Fruit fly (Drosophila melanogaster) whole organism, wandering third instar larva: ENCODE results near the gene eIF2Bbeta.

Experiments
- Abd-B ChIP-seq: fragments of >200 bp; optimal IDR thresholded peaks from 2 replicates; lab custom pipeline; 2017; ENCODE audit warnings: missing biosample characterization, missing genetic modification characterization
- CG32264 ChIP-seq: fragments of 200-800 bp; sonication (Bioruptor generic); optimal IDR thresholded peaks from 2 replicates; lab custom pipeline; 2016; ENCODE audit warnings: missing biosample characterization, missing genetic modification characterization
- CG9705 ChIP-seq: fragments of 200-800 bp; sonication (Bioruptor generic); optimal IDR thresholded peaks from 2 replicates; lab custom pipeline; 2018; ENCODE audit warnings: missing biosample characterization, mild to moderate bottlenecking, missing genetic modification characterization
- CrebA ChIP-seq: fragments of 200-800 bp; sonication (Bioruptor generic); optimal IDR thresholded peaks from 2 replicates; lab custom pipeline; 2016; ENCODE audit warnings: missing biosample characterization, mild to moderate bottlenecking, missing genetic modification characterization, borderline replicate concordance
- Dfd ChIP-seq: fragments of >200 bp; optimal IDR thresholded peaks from 2 replicates; lab custom pipeline; 2017; ENCODE audit warnings: missing biosample characterization, missing genetic modification characterization
- Dif ChIP-seq: fragments of 200-275, 200-300 bp; sonication (Bioruptor generic); optimal IDR thresholded peaks from 2 replicates; lab custom pipeline; 2018; ENCODE audit warnings: missing biosample characterization, missing genetic modification characterization; ENCODE audit not compliant: partially characterized antibody
- GATAd ChIP-seq: sonication (Bioruptor generic); optimal IDR thresholded peaks from 2 replicates; lab custom pipeline; 2016; ENCODE audit warnings: missing biosample characterization, missing genetic modification characterization
- HLH106 ChIP-seq: fragments of 200-800 bp; optimal IDR thresholded peaks from 3 replicates; lab custom pipeline; 2019; ENCODE audit warnings: missing biosample characterization, mild to moderate bottlenecking, missing genetic modification characterization, moderate library complexity
- Hnf4 ChIP-seq: fragments of 200-800 bp; sonication (Bioruptor generic); optimal IDR thresholded peaks from 2 replicates; lab custom pipeline; 2016; ENCODE audit warnings: missing biosample characterization, mild to moderate bottlenecking, missing genetic modification characterization
- Hr78 ChIP-seq: fragments of >200 bp; optimal IDR thresholded peaks from 2 replicates; lab custom pipeline; 2017; ENCODE audit warnings: missing biosample characterization, missing genetic modification characterization
- Hr83 ChIP-seq: fragments of 200-300 bp; sonication (Bioruptor generic); optimal IDR thresholded peaks from 2 replicates; lab custom pipeline; 2016; ENCODE audit warnings: missing biosample characterization, mild to moderate bottlenecking, missing genetic modification characterization, moderate library complexity; ENCODE audit not compliant: poor library complexity, severe bottlenecking
- Jra ChIP-seq: sonication (Bioruptor generic); optimal IDR thresholded peaks from 2 replicates; lab custom pipeline; 2016; ENCODE audit warnings: missing biosample characterization, missing genetic modification characterization
- Mio ChIP-seq: sonication (Bioruptor generic); optimal IDR thresholded peaks from 2 replicates; lab custom pipeline; 2016; ENCODE audit warnings: missing biosample characterization, missing genetic modification characterization
- Myc ChIP-seq: fragments of >200 bp; optimal IDR thresholded peaks from 2 replicates; lab custom pipeline; 2017
- N ChIP-seq: fragments of >200 bp; optimal IDR thresholded peaks from 2 replicates; lab custom pipeline; 2018; ENCODE audit warnings: missing biosample characterization, missing external identifiers, missing genetic modification characterization
- OdsH ChIP-seq: fragments of 200-800 bp; sonication (Bioruptor generic); optimal IDR thresholded peaks from 2 replicates; lab custom pipeline; 2016; ENCODE audit warnings: missing biosample characterization, mild to moderate bottlenecking, missing genetic modification characterization
- Rel ChIP-seq, 2 experiments: fragments of 200-800 bp; sonication (Bioruptor generic) in 1 of 2; optimal IDR thresholded peaks; 2 replicates in 1 of 2; 3 replicates in 1 of 2; lab custom pipeline; 2016 to 2019; ENCODE audit warnings: mild to moderate bottlenecking in 2 of 2, missing biosample characterization in 2 of 2, missing genetic modification characterization in 2 of 2, moderate library complexity in 1 of 2
- Sp1 ChIP-seq: fragments of 200-800 bp; sonication (Bioruptor generic); optimal IDR thresholded peaks from 3 replicates; lab custom pipeline; 2019; ENCODE audit warnings: missing biosample characterization, mild to moderate bottlenecking, missing genetic modification characterization, moderate library complexity
- Vsx2 ChIP-seq: fragments of 200-300, 225-300 bp; sonication (Bioruptor generic); optimal IDR thresholded peaks from 2 replicates; lab custom pipeline; 2018; ENCODE audit warnings: missing biosample characterization, missing genetic modification characterization; ENCODE audit not compliant: partially characterized antibody
- br ChIP-seq: fragments of 200-800 bp; sonication (Bioruptor generic); optimal IDR thresholded peaks from 2 replicates; lab custom pipeline; 2016; ENCODE audit warnings: missing biosample characterization, missing genetic modification characterization
- brk ChIP-seq: fragments of 200-800 bp; sonication (Bioruptor generic); optimal IDR thresholded peaks from 2 replicates; lab custom pipeline; 2016; ENCODE audit warnings: missing biosample characterization, mild to moderate bottlenecking, missing genetic modification characterization
- dl ChIP-seq, 2 experiments: fragments of 175-275, 200-275 bp in 1 of 2; fragments of 200-275 bp in 1 of 2; sonication (Bioruptor generic); optimal IDR thresholded peaks; lab custom pipeline; 2018; ENCODE audit warnings: mild to moderate bottlenecking in 2 of 2, missing biosample characterization in 2 of 2, missing genetic modification characterization in 2 of 2, moderate library complexity in 2 of 2; ENCODE audit not compliant: partially characterized antibody in 2 of 2, insufficient read depth in 1 of 2
- dmrt93B ChIP-seq: fragments of 200-800 bp; sonication (Bioruptor generic); optimal IDR thresholded peaks from 2 replicates; lab custom pipeline; 2018; ENCODE audit warnings: missing biosample characterization, mild to moderate bottlenecking, missing genetic modification characterization
- dsf ChIP-seq: sonication (Bioruptor generic); optimal IDR thresholded peaks from 2 replicates; lab custom pipeline; 2016; ENCODE audit warnings: missing biosample characterization, missing genetic modification characterization, borderline replicate concordance
- ey ChIP-seq: fragments of 200-800 bp; sonication (Bioruptor generic); optimal IDR thresholded peaks from 2 replicates; lab custom pipeline; 2016; ENCODE audit warnings: missing biosample characterization, missing genetic modification characterization
- foxo ChIP-seq, 2 experiments: fragments of 200-800 bp; sonication (Bioruptor generic); optimal IDR thresholded peaks; 2 replicates in 1 of 2; 3 replicates in 1 of 2; lab custom pipeline; 2016 to 2017; ENCODE audit warnings: missing biosample characterization in 2 of 2, missing genetic modification characterization in 2 of 2
- fru ChIP-seq: fragments of 200-800 bp; sonication (Bioruptor generic); optimal IDR thresholded peaks from 3 replicates; lab custom pipeline; 2016; ENCODE audit warnings: missing biosample characterization, mild to moderate bottlenecking, missing genetic modification characterization
- h ChIP-seq: fragments of 200-800 bp; sonication (Bioruptor generic); optimal IDR thresholded peaks from 3 replicates; lab custom pipeline; 2016; ENCODE audit warnings: missing biosample characterization, mild to moderate bottlenecking, missing genetic modification characterization
- jim ChIP-seq: fragments of 175-275, 200-325 bp; sonication (Bioruptor generic); optimal IDR thresholded peaks from 2 replicates; lab custom pipeline; 2016; ENCODE audit warnings: missing biosample characterization, mild to moderate bottlenecking, missing genetic modification characterization
- lola ChIP-seq: fragments of >200 bp; optimal IDR thresholded peaks from 2 replicates; lab custom pipeline; 2017; ENCODE audit warnings: missing biosample characterization, missing genetic modification characterization
- pan ChIP-seq: fragments of >200 bp; optimal IDR thresholded peaks from 2 replicates; lab custom pipeline; 2017
- psq ChIP-seq: fragments of 200-800 bp; sonication (Bioruptor generic); optimal IDR thresholded peaks from 3 replicates; lab custom pipeline; 2017; ENCODE audit warnings: missing biosample characterization, mild to moderate bottlenecking, missing genetic modification characterization, moderate library complexity
- rgr ChIP-seq: fragments of 200-800 bp; sonication (Bioruptor generic); optimal IDR thresholded peaks from 3 replicates; lab custom pipeline; 2016; ENCODE audit warnings: missing biosample characterization, mild to moderate bottlenecking, missing genetic modification characterization
- sage ChIP-seq: fragments of 200-800 bp; sonication (Bioruptor generic); optimal IDR thresholded peaks from 2 replicates; lab custom pipeline; 2016; ENCODE audit warnings: missing biosample characterization, mild to moderate bottlenecking, missing genetic modification characterization
- sv ChIP-seq: fragments of 200-800 bp; sonication (Bioruptor generic); optimal IDR thresholded peaks from 3 replicates; lab custom pipeline; 2016; ENCODE audit warnings: missing biosample characterization, missing genetic modification characterization
- tai ChIP-seq: sonication (Bioruptor generic); optimal IDR thresholded peaks from 2 replicates; lab custom pipeline; 2016; ENCODE audit warnings: missing biosample characterization, missing genetic modification characterization
- usp ChIP-seq: fragments of >200 bp; optimal IDR thresholded peaks from 2 replicates; lab custom pipeline; 2017; ENCODE audit warnings: missing biosample characterization, missing genetic modification characterization
- woc ChIP-seq: sonication (Bioruptor generic); optimal IDR thresholded peaks from 2 replicates; lab custom pipeline; 2016; ENCODE audit warnings: missing biosample characterization, mild to moderate bottlenecking, missing genetic modification characterization

The eIF2Bbeta gene

dm6 chrX:2658258-2658853 lies 46.0 kb upstream of the eIF2Bbeta start:
- no peak for TF ChIP-seq rgr (GFP tag; lab: Kevin White, UChicago)
- TF ChIP-seq foxo (GFP tag; optimal IDR thresholded peaks at IDR 0.05; lab: Kevin White, UChicago): peak in 1 of 2 experiments; percentile 20
- TF ChIP-seq CrebA (GFP tag; lab: Kevin White, UChicago): peak; percentile 80
- no peak for TF ChIP-seq Myc (lab: Kevin White, UChicago)
- no peak for TF ChIP-seq sage
- TF ChIP-seq Abd-B (GFP tag; lab: Kevin White, UChicago): no peak
- TF ChIP-seq GATAd: no peak
- peak; percentile 75 for TF ChIP-seq h (GFP tag; lab: Kevin White, UChicago)
- no peak for TF ChIP-seq dmrt93B
- TF ChIP-seq Hnf4 (GFP tag; lab: Kevin White, UChicago): no peak
- TF ChIP-seq Dfd (GFP tag; lab: Kevin White, UChicago): no peak
- peak; percentile 72 for TF ChIP-seq psq
- no peak for TF ChIP-seq CG32264 (GFP tag; lab: Kevin White, UChicago)
- peak; percentile 11 for TF ChIP-seq br
- peak; percentile 72 for TF ChIP-seq Jra (GFP tag; lab: Kevin White, UChicago)
- TF ChIP-seq Hr78 (GFP tag; lab: Kevin White, UChicago): no peak
- no peak for TF ChIP-seq N
- TF ChIP-seq fru (GFP tag; lab: Kevin White, UChicago): peak; percentile 12
- no peak for TF ChIP-seq dsf (GFP tag; lab: Kevin White, UChicago)
- no peak for TF ChIP-seq sv (GFP tag; lab: Kevin White, UChicago)
- TF ChIP-seq tai (GFP tag; lab: Kevin White, UChicago): no peak
- no peak for TF ChIP-seq jim (GFP tag; lab: Kevin White, UChicago)
- TF ChIP-seq lola: no peak
- TF ChIP-seq Sp1 (GFP tag; lab: Kevin White, UChicago): peak; percentile 13
- TF ChIP-seq CG9705: no peak
- no peak for TF ChIP-seq brk (GFP tag; lab: Kevin White, UChicago)
- TF ChIP-seq Rel (GFP tag; optimal IDR thresholded peaks at IDR 0.05; lab: Kevin White, UChicago): no peak
- TF ChIP-seq Rel (tag; optimal IDR thresholded peaks at IDR 0.05; lab: Kevin White, UChicago): peak; percentile 59
- TF ChIP-seq pan (lab: Kevin White, UChicago): no peak
- TF ChIP-seq ey (GFP tag; lab: Kevin White, UChicago): no peak
- no peak for TF ChIP-seq HLH106 (tag; lab: Kevin White, UChicago)
- TF ChIP-seq dl (GFP tag; optimal IDR thresholded peaks at IDR 0.05; lab: Kevin White, UChicago; ENCODE audit: insufficient read depth in 1 of 2, partially characterized antibody in 2 of 2): peak; percentile 10 to 62
- peak; percentile 82 for TF ChIP-seq Dif (GFP tag; lab: Kevin White, UChicago)
- TF ChIP-seq Hr83 (GFP tag; lab: Kevin White, UChicago): peak; percentile 22
- no peak for TF ChIP-seq OdsH (GFP tag; lab: Kevin White, UChicago)
- peak; percentile 56 for TF ChIP-seq Vsx2 (GFP tag; lab: Kevin White, UChicago)
- TF ChIP-seq Mio: no peak
- TF ChIP-seq usp (GFP tag; lab: Kevin White, UChicago): no peak
- TF ChIP-seq woc: no peak

- no peak for TF ChIP-seq sage
- peak in 1 of 2 experiments; percentile 30 for TF ChIP-seq foxo (GFP tag; optimal IDR thresholded peaks at IDR 0.05; lab: Kevin White, UChicago)
- no peak for TF ChIP-seq OdsH (GFP tag; lab: Kevin White, UChicago)
- TF ChIP-seq fru (GFP tag; lab: Kevin White, UChicago): peak; percentile 13
- no peak for TF ChIP-seq woc
- no peak for TF ChIP-seq h (GFP tag; lab: Kevin White, UChicago)
- TF ChIP-seq N: no peak
- no peak for TF ChIP-seq CrebA (GFP tag; lab: Kevin White, UChicago)
- no peak for TF ChIP-seq Hr78 (GFP tag; lab: Kevin White, UChicago)
- TF ChIP-seq dl (GFP tag; optimal IDR thresholded peaks at IDR 0.05; lab: Kevin White, UChicago; ENCODE audit: insufficient read depth in 1 of 2, partially characterized antibody in 2 of 2): no peak
- TF ChIP-seq Hr83 (GFP tag; lab: Kevin White, UChicago): no peak
- no peak for TF ChIP-seq GATAd
- TF ChIP-seq Dfd (GFP tag; lab: Kevin White, UChicago): no peak
- TF ChIP-seq usp (GFP tag; lab: Kevin White, UChicago): no peak
Observed at dm6 chrX:2659430-2660075, 44.8 kb upstream of the eIF2Bbeta start.
